Worm (Caenorhabditis elegans): ENCODE data around the gene F56D5.9.

DNA sequence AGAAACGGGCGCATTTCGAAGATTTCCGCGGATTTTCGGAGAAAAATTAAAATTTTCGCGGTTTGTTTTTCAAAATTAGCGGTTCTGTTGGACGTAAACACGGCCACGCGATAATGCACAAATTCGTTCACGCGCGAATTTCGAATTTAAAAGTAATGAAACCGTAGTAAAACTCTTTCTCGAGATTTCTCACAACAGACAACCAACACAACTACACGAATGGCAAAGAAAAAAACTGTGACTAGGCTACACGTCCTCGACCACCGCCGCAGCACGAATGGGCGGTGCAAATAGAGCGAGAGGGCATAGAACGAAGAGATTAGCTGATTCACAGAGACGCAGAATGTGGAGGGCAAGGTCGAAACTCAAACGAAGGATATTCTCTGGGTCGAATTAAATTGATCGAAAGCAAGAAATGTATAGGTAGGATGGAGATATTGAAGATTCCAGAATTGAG is 18.6 kb upstream of the F56D5.9 start, which contains the start of gene idh-1:
- TF ChIP-seq fos-1 (tag; optimal IDR thresholded peaks at IDR 0.05): no peak
- TF ChIP-seq ceh-8 (GFP tag; optimal IDR thresholded peaks at IDR 0.05): no peak
- no peak for TF ChIP-seq C34B4.2 (tag; optimal IDR thresholded peaks at IDR 0.05)

All from whole organism, L1 larva.